Fruit fly (Drosophila melanogaster) whole organism, embryonic: ENCODE results near the gene ATPsynB.

Experiments used
- Ada2b ChIP-seq: fragments of 200-800 bp; sonication (Bioruptor generic); IDR thresholded peaks from 2 replicates; pipeline ENCODE4 v1.3.6; 2022; ENCODE audit warnings: missing biosample characterization, missing genetic modification characterization
- CG17328 ChIP-seq: fragments of 200-800 bp; sonication (Bioruptor generic); IDR thresholded peaks from 2 replicates; pipeline ENCODE4 v1.3.6; 2022; ENCODE audit warnings: missing biosample characterization, missing genetic modification characterization
- CG3163 ChIP-seq: fragments of 200-800 bp; sonication (Bioruptor generic); optimal IDR thresholded peaks from 3 replicates; lab custom pipeline; 2016; ENCODE audit warnings: missing biosample characterization, missing genetic modification characterization
- Hmx ChIP-seq: fragments of 200-800 bp; sonication (Bioruptor generic); optimal IDR thresholded peaks from 2 replicates; lab custom pipeline; 2016; ENCODE audit warnings: missing biosample characterization, missing genetic modification characterization
- Lim3 ChIP-seq: fragments of 200-800 bp; sonication (Bioruptor generic); IDR thresholded peaks from 2 replicates; pipeline ENCODE4 v1.3.6; 2022; ENCODE audit warnings: missing biosample characterization, missing genetic modification characterization
- al ChIP-seq: fragments of 200-800 bp; sonication (Bioruptor generic); IDR thresholded peaks from 2 replicates; pipeline ENCODE4 v1.3.6; 2022; ENCODE audit warnings: missing biosample characterization, missing genetic modification characterization
- az2 ChIP-seq: fragments of 200-800 bp; sonication (Bioruptor generic); optimal IDR thresholded peaks from 3 replicates; lab custom pipeline; 2016; ENCODE audit warnings: missing biosample characterization, missing genetic modification characterization
- gem ChIP-seq: fragments of 200-800 bp; sonication (Bioruptor generic); optimal IDR thresholded peaks from 2 replicates; lab custom pipeline; 2019; ENCODE audit warnings: missing biosample characterization, mild to moderate bottlenecking, missing genetic modification characterization, moderate library complexity
- psq ChIP-seq: fragments of 200-800 bp; sonication (Bioruptor generic); optimal IDR thresholded peaks from 2 replicates; lab custom pipeline; 2017; ENCODE audit warnings: missing biosample characterization, missing genetic modification characterization
- shn ChIP-seq: fragments of 200-800 bp; sonication (Bioruptor generic); optimal IDR thresholded peaks from 3 replicates; lab custom pipeline; 2016; ENCODE audit warnings: missing biosample characterization, missing genetic modification characterization

dm6 chr3L:9680968-9681367 lies 48.8 kb upstream of the ATPsynB start, which contains the start of gene alphaTub67C:
- no peak for TF ChIP-seq Lim3 (GFP tag; lab: Robert Waterston, UW)
- no peak for TF ChIP-seq psq (GFP tag; lab: Kevin White, UChicago)
- no peak for TF ChIP-seq Ada2b (GFP tag; lab: Robert Waterston, UW)
- no peak for TF ChIP-seq shn (GFP tag; lab: Kevin White, UChicago)
- no peak for TF ChIP-seq Hmx (GFP tag; lab: Kevin White, UChicago)
- TF ChIP-seq gem, result no peak
- no peak for TF ChIP-seq CG3163 (GFP tag; lab: Kevin White, UChicago)
- TF ChIP-seq az2 (GFP tag; lab: Kevin White, UChicago), result no peak
- TF ChIP-seq CG17328 (GFP tag; lab: Robert Waterston, UW), result no peak
- no peak for TF ChIP-seq al
